Worm (Caenorhabditis elegans): ENCODE data around the gene csn-4.

csn-4 gene

ce11 chrIV:1067430-1067829 lies 19.4 kb downstream of the csn-4 start, which contains the start of gene znf-782 (continued):
- 0 out of 2 replicates have a peak, but pooled peaks have one; percentile 6 for TF ChIP-seq lin-29 (GFP tag; IDR thresholded peaks at IDR 0.05)
- TF ChIP-seq ctbp-1 (GFP tag; IDR thresholded peaks at IDR 0.05), result peak; percentile 65
- TF ChIP-seq lin-39 (tag; optimal IDR thresholded peaks at IDR 0.05), result no peak
- TF ChIP-seq lin-38 (GFP tag; IDR thresholded peaks at IDR 0.05), result peak; percentile 30; the same call in 1 of the 2 replicates
- no peak for TF ChIP-seq zip-11 (GFP tag; IDR thresholded peaks at IDR 0.05)
- no peak for TF ChIP-seq Y5F2A.4 (GFP tag; optimal IDR thresholded peaks at IDR 0.05)
- TF ChIP-seq unc-130 (GFP tag; optimal IDR thresholded peaks at IDR 0.05), result no peak
- TF ChIP-seq ztf-7 (tag; optimal IDR thresholded peaks at IDR 0.05), result no peak
- peak; percentile 25 for TF ChIP-seq ceh-32 (tag; optimal IDR thresholded peaks at IDR 0.05; ENCODE audit: poor library complexity)
- TF ChIP-seq hmg-1.1 (GFP tag; IDR thresholded peaks at IDR 0.05), result peak; percentile 82
- TF ChIP-seq dpl-1 (GFP tag; optimal IDR thresholded peaks at IDR 0.05), result no peak
- no peak for TF ChIP-seq Y105C5A.15 (GFP tag; IDR thresholded peaks at IDR 0.05)
- no peak for TF ChIP-seq unc-39 (tag; optimal IDR thresholded peaks at IDR 0.05)
- no peak for TF ChIP-seq ceh-28 (tag; optimal IDR thresholded peaks at IDR 0.05)
- TF ChIP-seq mep-1 (tag; optimal IDR thresholded peaks at IDR 0.05), result no peak
- TF ChIP-seq fkh-10 (GFP tag; optimal IDR thresholded peaks at IDR 0.05), result no peak
- TF ChIP-seq ZK337.2 (GFP tag; IDR thresholded peaks at IDR 0.05), result no peak
- TF ChIP-seq Y48G9A.11 (GFP tag; IDR thresholded peaks at IDR 0.05), result no peak
- no peak for TF ChIP-seq zfp-2 (tag; optimal IDR thresholded peaks at IDR 0.05)
- no peak for TF ChIP-seq R02D3.7 (tag; optimal IDR thresholded peaks at IDR 0.05)
- no peak for TF ChIP-seq lir-3 (tag; optimal IDR thresholded peaks at IDR 0.05)
- peak; percentile 99 for TF ChIP-seq set-16 (GFP tag; IDR thresholded peaks at IDR 0.05)
- TF ChIP-seq ceh-44 (GFP tag; IDR thresholded peaks at IDR 0.05), result no peak
- TF ChIP-seq Y75B8A.6 (GFP tag; IDR thresholded peaks at IDR 0.05), result no peak
- no peak for TF ChIP-seq lin-15B (tag; optimal IDR thresholded peaks at IDR 0.05)
- TF ChIP-seq vab-7 (GFP tag; IDR thresholded peaks at IDR 0.05), result no peak
- TF ChIP-seq aha-1 (tag), result peak; percentile 94
- TF ChIP-seq mdt-29 (GFP tag; IDR thresholded peaks at IDR 0.05), result no peak
- no peak for TF ChIP-seq tra-1 (GFP tag; IDR thresholded peaks at IDR 0.05)
- peak in 1 of 2 experiments; percentile 43 for TF ChIP-seq daf-16 (GFP tag; optimal IDR thresholded peaks at IDR 0.05)
- TF ChIP-seq daf-16 (tag; optimal IDR thresholded peaks at IDR 0.05), result peak; percentile 57

ce11 chrIV:1065569-1065968 lies 21.2 kb downstream of the csn-4 start:
- no peak for TF ChIP-seq fos-1 (tag; optimal IDR thresholded peaks at IDR 0.05)
- TF ChIP-seq mxl-3 (GFP tag; optimal IDR thresholded peaks at IDR 0.05), result peak; percentile 12
- peak; percentile 3 for TF ChIP-seq spr-3 (GFP tag; optimal IDR thresholded peaks at IDR 0.05)
- TF ChIP-seq pqm-1 (tag; optimal IDR thresholded peaks at IDR 0.05), result no peak
- TF ChIP-seq mes-2 (tag; optimal IDR thresholded peaks at IDR 0.05; ENCODE audit: poor library complexity, severe bottlenecking), result no peak
- TF ChIP-seq nhr-77 (tag; optimal IDR thresholded peaks at IDR 0.05), result no peak
- TF ChIP-seq fkh-10 (GFP tag; optimal IDR thresholded peaks at IDR 0.05), result no peak
- 0 out of 4 replicates have a peak, but pooled peaks of 1 of the 2 experiments have one; percentile 17 for TF ChIP-seq madf-5 (GFP tag; IDR thresholded peaks at IDR 0.05)
- TF ChIP-seq hmg-1.1 (GFP tag; IDR thresholded peaks at IDR 0.05), result no peak
- no peak for TF ChIP-seq lin-1 (GFP tag; IDR thresholded peaks at IDR 0.05)
- TF ChIP-seq tra-1 (GFP tag; IDR thresholded peaks at IDR 0.05), result no peak
- no peak for TF ChIP-seq mdt-29 (GFP tag; IDR thresholded peaks at IDR 0.05)
- no peak for TF ChIP-seq php-3 (GFP tag; IDR thresholded peaks at IDR 0.05)
- TF ChIP-seq lsy-2 (tag; optimal IDR thresholded peaks at IDR 0.05), result no peak
- no peak for TF ChIP-seq jun-1 (tag; optimal IDR thresholded peaks at IDR 0.05)
- no peak for TF ChIP-seq cey-2 (tag; optimal IDR thresholded peaks at IDR 0.05; ENCODE audit: borderline replicate concordance, insufficient read depth)
- no peak for TF ChIP-seq zip-11 (GFP tag; IDR thresholded peaks at IDR 0.05)
- TF ChIP-seq pha-4 (GFP tag; IDR thresholded peaks at IDR 0.05), result no peak; the same call in 1 of the 2 replicates
- no peak for TF ChIP-seq pha-4 (tag; optimal IDR thresholded peaks at IDR 0.05)
- no peak for TF ChIP-seq T20F7.1 (GFP tag; optimal IDR thresholded peaks at IDR 0.05)
- TF ChIP-seq daf-19 (GFP tag; conservative IDR thresholded peaks at IDR 0.05), result no peak
- TF ChIP-seq unc-39 (tag; optimal IDR thresholded peaks at IDR 0.05), result no peak
- no peak for TF ChIP-seq rbr-2 (tag; optimal IDR thresholded peaks at IDR 0.05)
- TF ChIP-seq Y75B8A.6 (GFP tag; IDR thresholded peaks at IDR 0.05), result no peak
- TF ChIP-seq lin-29 (GFP tag; IDR thresholded peaks at IDR 0.05), result no peak
- TF ChIP-seq skn-1 (tag; optimal IDR thresholded peaks at IDR 0.05), result no peak
- no peak for TF ChIP-seq ztf-11 (tag; optimal IDR thresholded peaks at IDR 0.05)
- no peak for TF ChIP-seq dmd-6 (GFP tag; IDR thresholded peaks at IDR 0.05)
- peak; percentile 32 for TF ChIP-seq nhr-48 (tag; optimal IDR thresholded peaks at IDR 0.05)
